Worm (Caenorhabditis elegans) whole organism, L3 larva: Measurements from ENCODE around the gene T28C12.2.

Source experiments
- ZK546.5 ChIP-seq: sonication (generic microtip); optimal IDR thresholded peaks from 2 replicates; lab custom pipeline; 2017; ENCODE audit warnings: missing biosample characterization, missing genetic modification characterization
- aly-2 ChIP-seq: fragments of 150-350 bp; optimal IDR thresholded peaks from 2 replicates; lab custom pipeline; 2014; ENCODE audit warnings: missing biosample characterization, missing genetic modification characterization
- ama-1 ChIP-seq: fragments of 150-350 bp; optimal IDR thresholded peaks from 2 replicates; lab custom pipeline; 2018
- ceh-28 ChIP-seq: fragments of 150-350 bp; optimal IDR thresholded peaks from 2 replicates; lab custom pipeline; 2014; ENCODE audit warnings: missing biosample characterization, missing genetic modification reagents, missing genetic modification characterization
- ceh-82 ChIP-seq: fragments of 150-350 bp; optimal IDR thresholded peaks from 2 replicates; lab custom pipeline; 2014; ENCODE audit warnings: missing biosample characterization, missing genetic modification characterization
- egl-27 ChIP-seq: sonication (generic microtip); optimal IDR thresholded peaks from 4 replicates; lab custom pipeline; 2017; ENCODE audit warnings: missing biosample characterization, missing genetic modification reagents, missing genetic modification characterization
- fkh-10 ChIP-seq: sonication (generic microtip); optimal IDR thresholded peaks from 2 replicates; lab custom pipeline; 2017; ENCODE audit warnings: missing biosample characterization, missing genetic modification reagents, missing genetic modification characterization
- fkh-2 ChIP-seq: fragments of 150-350 bp; optimal IDR thresholded peaks from 2 replicates; lab custom pipeline; 2014; ENCODE audit warnings: missing biosample characterization, missing genetic modification reagents, missing genetic modification characterization
- lin-39 ChIP-seq: fragments of 150-350 bp; optimal IDR thresholded peaks from 2 replicates; lab custom pipeline; 2018; ENCODE audit warnings: missing biosample characterization, missing genetic modification reagents, missing genetic modification characterization
- skn-1 ChIP-seq: fragments of 150-350 bp; optimal IDR thresholded peaks from 2 replicates; lab custom pipeline; 2014; ENCODE audit warnings: missing biosample characterization, missing genetic modification characterization
- snpc-4 ChIP-seq: fragments of 150-350 bp; optimal IDR thresholded peaks from 2 replicates; lab custom pipeline; 2014; ENCODE audit warnings: missing biosample characterization, missing genetic modification characterization
- tbx-2 ChIP-seq: sonication (generic microtip); optimal IDR thresholded peaks from 2 replicates; lab custom pipeline; 2016; ENCODE audit warnings: mild to moderate bottlenecking, missing genetic modification characterization, missing compliant biosample characterization
- unc-62 ChIP-seq: fragments of 150-350 bp; sonication (generic microtip); optimal IDR thresholded peaks from 4 replicates; lab custom pipeline; 2014; ENCODE audit warnings: missing biosample characterization, missing genetic modification reagents, missing genetic modification characterization
- ztf-4 ChIP-seq: fragments of 150-350 bp; optimal IDR thresholded peaks from 2 replicates; lab custom pipeline; 2014; ENCODE audit warnings: missing biosample characterization, missing genetic modification characterization

ce11 chrV:6368494-6368893, 39.5 kb downstream of the T28C12.2 start:
- TF ChIP-seq lin-39 (tag; lab: Kevin White, UChicago) (no peak), unc-62 (GFP tag; lab: Kevin White, UChicago) (no peak), ceh-28 (tag; lab: Kevin White, UChicago) (no peak), aly-2 (no peak), snpc-4 (tag; lab: Kevin White, UChicago) (no peak), skn-1 (tag; lab: Kevin White, UChicago) (no peak), tbx-2 (tag; lab: Kevin White, UChicago) (no peak), egl-27 (tag; lab: Kevin White, UChicago) (no peak), fkh-10 (GFP tag; lab: Kevin White, UChicago) (no peak), ztf-4 (tag; lab: Kevin White, UChicago) (no peak), ceh-82 (tag; lab: Kevin White, UChicago) (no peak), fkh-2 (tag; lab: Kevin White, UChicago) (no peak), ama-1 (lab: Kevin White, UChicago) (no peak), ZK546.5 (tag; lab: Kevin White, UChicago) (no peak)
